Worm (Caenorhabditis elegans): ENCODE results near the gene mrpl-20.

DNA sequence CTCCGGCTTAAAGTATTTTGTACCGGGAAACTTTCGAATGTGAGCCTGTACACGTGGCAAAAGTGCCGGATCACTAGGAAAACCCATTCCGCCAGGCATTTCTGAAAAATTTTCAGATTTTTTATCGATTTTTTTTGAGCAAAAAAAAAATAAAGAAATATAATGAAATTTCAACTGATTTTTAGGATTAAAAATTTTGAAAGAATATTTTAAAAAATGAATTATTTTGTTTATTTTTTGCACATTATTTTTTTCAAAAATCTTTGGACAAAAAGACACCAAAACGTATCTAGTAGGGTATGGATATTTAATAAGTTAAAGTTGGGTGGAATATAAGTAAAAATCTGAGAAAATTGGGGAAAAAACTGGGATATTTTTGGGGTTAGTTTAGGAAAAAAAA, 17.3 kb upstream of the mrpl-20 start, which contains the start of gene mac-1:
- no peak for TF ChIP-seq ama-1 (optimal IDR thresholded peaks at IDR 0.05)
- TF ChIP-seq ama-1 (GFP tag; optimal IDR thresholded peaks at IDR 0.05): no peak
- no peak for TF ChIP-seq sea-2 (GFP tag; IDR thresholded peaks at IDR 0.05)
- TF ChIP-seq atf-7 (tag; optimal IDR thresholded peaks at IDR 0.05): no peak
- no peak for TF ChIP-seq K11D2.4 (GFP tag; IDR thresholded peaks at IDR 0.05)
- no peak for TF ChIP-seq lin-26 (GFP tag; IDR thresholded peaks at IDR 0.05)
- TF ChIP-seq egrh-3 (GFP tag; IDR thresholded peaks at IDR 0.05): no peak
- TF ChIP-seq hlh-26 (GFP tag; conservative IDR thresholded peaks at IDR 0.05): no peak

All from whole organism, young adult.